Worm (Caenorhabditis elegans): ENCODE measurements around the gene C05G5.2.

- TF ChIP-seq elt-3 (tag; optimal IDR thresholded peaks at IDR 0.05) (no peak), unc-62 (GFP tag; optimal IDR thresholded peaks at IDR 0.05) (no peak), nhr-84 (tag; optimal IDR thresholded peaks at IDR 0.05) (no peak)
Measured at ce11 chrX:14771682-14772081, 24.6 kb downstream of the C05G5.2 start, which contains the start of gene Y16B4A.2.
